Worm (Caenorhabditis elegans): ENCODE results near the gene copg-1.

DNA sequence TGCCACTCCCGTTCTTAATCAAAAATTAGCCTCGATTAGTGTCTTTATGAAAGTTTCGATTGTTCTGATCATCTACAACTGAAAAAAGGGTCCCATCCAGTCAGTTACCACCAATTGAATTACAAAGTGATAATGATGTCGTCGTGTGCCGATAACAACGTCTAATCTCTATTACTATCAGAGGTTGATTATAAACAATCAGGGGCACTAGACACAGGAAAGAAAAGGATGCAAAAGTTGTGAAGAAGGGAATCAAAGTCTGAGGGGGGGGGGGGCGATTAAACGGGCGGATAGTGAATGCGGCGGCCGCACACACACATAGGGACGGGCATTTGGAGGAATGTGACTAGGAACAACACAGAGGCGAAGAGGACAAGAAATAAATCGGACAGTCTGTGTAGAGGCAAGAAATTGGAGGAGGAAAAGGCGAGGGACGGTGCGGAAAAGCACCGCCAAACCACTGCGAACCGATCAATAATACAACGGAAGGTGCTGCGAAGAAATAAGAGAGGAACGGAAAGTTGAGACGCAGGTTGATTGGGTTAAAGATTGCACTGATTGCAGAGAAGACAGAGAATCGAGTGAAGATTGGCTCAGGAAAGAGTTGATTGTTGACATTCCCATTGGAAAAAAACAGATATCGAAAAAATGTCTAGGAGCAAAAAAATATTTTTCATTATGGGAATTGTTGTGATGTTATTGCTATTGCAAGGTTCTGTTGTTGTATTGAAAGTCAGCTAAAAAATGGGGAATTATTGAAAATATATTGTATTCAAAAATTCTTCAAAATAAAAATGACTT is 23.4 kb downstream of the copg-1 start:
- TF ChIP-seq ama-1 (optimal IDR thresholded peaks at IDR 0.05) (no peak), pes-1 (GFP tag; IDR thresholded peaks at IDR 0.05) (no peak), flt-1 (GFP tag; IDR thresholded peaks at IDR 0.05) (no peak), sea-1 (GFP tag; conservative IDR thresholded peaks at IDR 0.05) (no peak), tbx-37 (GFP tag; conservative IDR thresholded peaks at IDR 0.05) (no peak), ceh-13 (GFP tag; optimal IDR thresholded peaks at IDR 0.05) (no peak), ets-7 (tag; optimal IDR thresholded peaks at IDR 0.05) (no peak), aly-1 (tag; optimal IDR thresholded peaks at IDR 0.05) (no peak), hmg-4 (GFP tag; optimal IDR thresholded peaks at IDR 0.05) (peak; percentile 79), ceh-36 (tag; optimal IDR thresholded peaks at IDR 0.05) (peak; percentile 28)

Data from whole organism, early embryonic.